Worm (Caenorhabditis elegans) whole organism, L3 larva: ENCODE results near the gene F37B4.15.

Source experiments
- R02D3.7 ChIP-seq: fragments of 150-350 bp; optimal IDR thresholded peaks from 2 replicates; lab custom pipeline; 2014; ENCODE audit warnings: missing biosample characterization, missing genetic modification characterization
- ceh-28 ChIP-seq: fragments of 150-350 bp; optimal IDR thresholded peaks from 2 replicates; lab custom pipeline; 2014; ENCODE audit warnings: missing biosample characterization, missing genetic modification reagents, missing genetic modification characterization
- egl-27 ChIP-seq: sonication (generic microtip); optimal IDR thresholded peaks from 4 replicates; lab custom pipeline; 2017; ENCODE audit warnings: missing biosample characterization, missing genetic modification reagents, missing genetic modification characterization
- lin-39 ChIP-seq: fragments of 150-350 bp; optimal IDR thresholded peaks from 2 replicates; lab custom pipeline; 2018; ENCODE audit warnings: missing biosample characterization, missing genetic modification reagents, missing genetic modification characterization
- nhr-11 ChIP-seq: fragments of 150-350 bp; optimal IDR thresholded peaks from 2 replicates; lab custom pipeline; 2014; ENCODE audit warnings: missing biosample characterization, missing genetic modification characterization
- nhr-237 ChIP-seq: fragments of 150-350 bp; optimal IDR thresholded peaks from 2 replicates; lab custom pipeline; 2014; ENCODE audit warnings: missing biosample characterization, missing genetic modification characterization
- nhr-25 ChIP-seq: sonication (generic microtip); optimal IDR thresholded peaks from 2 replicates; lab custom pipeline; 2017; ENCODE audit warnings: missing biosample characterization, missing genetic modification characterization
- pha-4 ChIP-seq: fragments of 150-350 bp; optimal IDR thresholded peaks from 2 replicates; lab custom pipeline; 2014; ENCODE audit warnings: missing biosample characterization, missing genetic modification reagents, missing genetic modification characterization
- snpc-4 ChIP-seq: fragments of 150-350 bp; optimal IDR thresholded peaks from 2 replicates; lab custom pipeline; 2014; ENCODE audit warnings: missing biosample characterization, missing genetic modification characterization
- unc-62 ChIP-seq: fragments of 150-350 bp; sonication (generic microtip); optimal IDR thresholded peaks from 4 replicates; lab custom pipeline; 2014; ENCODE audit warnings: missing biosample characterization, missing genetic modification reagents, missing genetic modification characterization
- ztf-11 ChIP-seq: fragments of 150-350 bp; optimal IDR thresholded peaks from 2 replicates; lab custom pipeline; 2014; ENCODE audit warnings: missing biosample characterization, missing genetic modification characterization

ce11 chrV:2909525-2909924, 17.5 kb downstream of the F37B4.15 start, which contains the start of gene zmp-3:
- TF ChIP-seq ztf-11 (tag; lab: Kevin White, UChicago) (no peak), nhr-11 (tag; lab: Kevin White, UChicago) (no peak), pha-4 (no peak), R02D3.7 (no peak), ceh-28 (tag; lab: Kevin White, UChicago) (no peak), unc-62 (GFP tag; lab: Kevin White, UChicago) (no peak), egl-27 (no peak), nhr-25 (no peak), lin-39 (tag; lab: Kevin White, UChicago) (no peak), nhr-237 (tag; lab: Kevin White, UChicago) (no peak), snpc-4 (tag; lab: Kevin White, UChicago) (no peak)
